Fruit fly (Drosophila melanogaster): Measurements from ENCODE around the gene Prosalpha2.

The Prosalpha2 gene

DNA sequence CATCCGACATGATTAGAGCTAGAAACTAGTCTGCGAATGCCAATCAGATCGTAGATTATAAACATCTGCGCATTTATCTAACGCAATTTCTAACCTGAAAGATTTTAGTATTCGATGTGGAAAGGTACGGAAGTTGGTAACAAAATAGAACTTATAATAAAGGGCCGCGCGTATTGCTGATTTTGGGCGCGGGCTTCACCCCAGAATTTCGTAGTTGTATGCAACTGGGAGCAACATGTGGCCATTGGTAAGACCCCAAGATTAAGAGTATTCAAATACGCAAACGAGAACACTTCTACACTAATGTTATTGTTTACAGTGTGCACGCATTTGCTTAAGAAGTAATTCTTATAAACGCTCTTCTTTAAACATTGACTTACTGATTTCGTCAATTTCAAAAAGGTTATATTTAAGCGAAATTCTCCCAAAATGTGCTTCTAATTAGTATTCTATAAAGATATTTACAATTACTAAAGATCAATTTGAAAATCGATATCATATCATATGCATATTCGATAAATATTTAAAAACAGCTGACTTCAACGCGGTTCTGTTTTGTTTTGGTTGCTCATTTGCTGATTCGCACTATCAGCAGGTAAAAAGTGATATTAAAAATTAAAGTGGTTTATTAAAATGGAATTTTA is 28.9 kb downstream of the Prosalpha2 start, which contains the start of the genes CG5961 and Polr3C (continued):
- TF ChIP-seq CG6654 (GFP tag; optimal IDR thresholded peaks at IDR 0.05) (no peak), schlank (tag; optimal IDR thresholded peaks at IDR 0.05) (no peak), MTF-1 (GFP tag; optimal IDR thresholded peaks at IDR 0.05; ENCODE audit: borderline replicate concordance) (no peak), nau (GFP tag; optimal IDR thresholded peaks at IDR 0.05) (no peak), seq (GFP tag; IDR thresholded peaks at IDR 0.05) (no peak), Bteb2 (GFP tag; optimal IDR thresholded peaks at IDR 0.05) (no peak), CG14667 (GFP tag; IDR thresholded peaks at IDR 0.05) (no peak), CHES-1-like (GFP tag; optimal IDR thresholded peaks at IDR 0.05) (no peak), CG34376 (GFP tag; optimal IDR thresholded peaks at IDR 0.05) (peak; percentile 24), CG3163 (GFP tag; optimal IDR thresholded peaks at IDR 0.05) (peak; percentile 35), CG11398 (GFP tag; optimal IDR thresholded peaks at IDR 0.05) (no peak), CG2116 (GFP tag; optimal IDR thresholded peaks at IDR 0.05) (peak; percentile 71), B-H1 (GFP tag; IDR thresholded peaks at IDR 0.05) (no peak), Bdp1 (GFP tag; optimal IDR thresholded peaks at IDR 0.05) (no peak), Trl (optimal IDR thresholded peaks at IDR 0.05) (no peak), Trl (GFP tag; optimal IDR thresholded peaks at IDR 0.05) (no peak), Xbp1 (GFP tag; optimal IDR thresholded peaks at IDR 0.05) (no peak), ranshi (GFP tag; IDR thresholded peaks at IDR 0.05) (no peak), Kr (GFP tag; optimal IDR thresholded peaks at IDR 0.05) (no peak), gce (GFP tag; IDR thresholded peaks at IDR 0.05) (no peak), Elba2 (GFP tag; optimal IDR thresholded peaks at IDR 0.05) (no peak), twi (tag; optimal IDR thresholded peaks at IDR 0.05) (no peak), CG11695 (GFP tag; IDR thresholded peaks at IDR 0.05) (no peak), CG7786 (GFP tag; optimal IDR thresholded peaks at IDR 0.05) (no peak), Gug (GFP tag; IDR thresholded peaks at IDR 0.05) (no peak), nerfin-2 (GFP tag; IDR thresholded peaks at IDR 0.05; ENCODE audit: partially characterized antibody) (no peak), CG1602 (GFP tag; optimal IDR thresholded peaks at IDR 0.05) (no peak), ci (GFP tag; IDR thresholded peaks at IDR 0.05) (no peak), slp2 (GFP tag; optimal IDR thresholded peaks at IDR 0.05) (no peak), CG3847 (GFP tag; IDR thresholded peaks at IDR 0.05) (no peak), otp (GFP tag; IDR thresholded peaks at IDR 0.05) (no peak), oc (tag; optimal IDR thresholded peaks at IDR 0.05) (no peak), zf30C (GFP tag; optimal IDR thresholded peaks at IDR 0.05) (no peak), CG1603 (tag; optimal IDR thresholded peaks at IDR 0.05) (no peak), pho (GFP tag; optimal IDR thresholded peaks at IDR 0.05) (no peak), ems (GFP tag; optimal IDR thresholded peaks at IDR 0.05) (no peak), CG7745 (tag; optimal IDR thresholded peaks at IDR 0.05) (no peak), CG2678 (tag; optimal IDR thresholded peaks at IDR 0.05) (no peak), CG4360 (GFP tag; IDR thresholded peaks at IDR 0.05) (no peak), Chrac-16 (GFP tag; optimal IDR thresholded peaks at IDR 0.05) (no peak), dmrt11E (tag; optimal IDR thresholded peaks at IDR 0.05) (no peak), CG1647 (GFP tag; optimal IDR thresholded peaks at IDR 0.05) (no peak), CG6854 (GFP tag; optimal IDR thresholded peaks at IDR 0.05) (no peak), Atf-2 (GFP tag; optimal IDR thresholded peaks at IDR 0.05) (no peak), zen (tag; optimal IDR thresholded peaks at IDR 0.05) (peak; percentile 11), Hsf (GFP tag; optimal IDR thresholded peaks at IDR 0.05) (no peak), NFAT (GFP tag; IDR thresholded peaks at IDR 0.05) (no peak), Dbx (GFP tag; IDR thresholded peaks at IDR 0.05) (no peak), CG8290 (GFP tag; optimal IDR thresholded peaks at IDR 0.05) (no peak), CG8290 (tag; optimal IDR thresholded peaks at IDR 0.05) (no peak), CG9817 (tag; optimal IDR thresholded peaks at IDR 0.05) (no peak), Dek (tag; optimal IDR thresholded peaks at IDR 0.05) (no peak), CG8388 (GFP tag; optimal IDR thresholded peaks at IDR 0.05) (no peak)

All from whole organism, embryonic.